Worm (Caenorhabditis elegans): ENCODE data around the gene fbxa-169.

The fbxa-169 gene

DNA sequence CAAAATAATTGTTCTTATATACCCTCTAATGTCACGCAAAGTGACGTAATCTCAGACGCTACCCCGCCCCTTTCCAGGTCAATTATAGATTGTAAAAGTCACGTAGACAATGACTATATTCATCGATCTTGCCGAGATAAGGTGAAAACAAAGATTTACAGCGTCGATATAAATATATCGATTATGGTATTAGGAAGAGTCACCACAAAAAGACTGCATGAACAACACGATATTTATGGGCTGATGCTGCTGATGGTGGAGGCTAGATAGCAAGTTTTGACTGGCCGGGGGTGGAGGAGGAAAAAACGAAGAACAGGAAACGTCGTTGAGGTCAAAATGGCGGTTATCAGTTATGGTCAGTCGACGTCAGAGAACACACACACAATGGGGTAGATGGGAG is 9.8 kb upstream of the fbxa-169 start (continued):
- TF ChIP-seq hmg-1.1 (GFP tag; IDR thresholded peaks at IDR 0.05), result no peak
- TF ChIP-seq spr-3 (GFP tag; optimal IDR thresholded peaks at IDR 0.05), result no peak
- no peak for TF ChIP-seq daf-19 (GFP tag; conservative IDR thresholded peaks at IDR 0.05)
- TF ChIP-seq mdt-29 (GFP tag; IDR thresholded peaks at IDR 0.05), result no peak
- TF ChIP-seq F26F4.8 (GFP tag; conservative IDR thresholded peaks at IDR 0.05), result no peak
- peak in 1 of 2 experiments; percentile 50 for TF ChIP-seq lsy-2 (tag; optimal IDR thresholded peaks at IDR 0.05)
- no peak for TF ChIP-seq lin-38 (GFP tag; IDR thresholded peaks at IDR 0.05)
- TF ChIP-seq egl-43 (GFP tag; IDR thresholded peaks at IDR 0.05), result no peak
- no peak for TF ChIP-seq ztf-11 (tag; optimal IDR thresholded peaks at IDR 0.05)
- TF ChIP-seq daf-8 (GFP tag; IDR thresholded peaks at IDR 0.05), result no peak
- no peak for TF ChIP-seq hlh-30 (tag; optimal IDR thresholded peaks at IDR 0.05; ENCODE audit: insufficient read depth)
- no peak for TF ChIP-seq lin-39 (tag; optimal IDR thresholded peaks at IDR 0.05)
- peak; percentile 2 for TF ChIP-seq pqm-1 (tag; optimal IDR thresholded peaks at IDR 0.05)
- TF ChIP-seq set-16 (GFP tag; IDR thresholded peaks at IDR 0.05), result no peak
- no peak for TF ChIP-seq mes-2 (tag; optimal IDR thresholded peaks at IDR 0.05; ENCODE audit: poor library complexity, severe bottlenecking)
- TF ChIP-seq madf-9 (GFP tag; conservative IDR thresholded peaks at IDR 0.05), result no peak

DNA sequence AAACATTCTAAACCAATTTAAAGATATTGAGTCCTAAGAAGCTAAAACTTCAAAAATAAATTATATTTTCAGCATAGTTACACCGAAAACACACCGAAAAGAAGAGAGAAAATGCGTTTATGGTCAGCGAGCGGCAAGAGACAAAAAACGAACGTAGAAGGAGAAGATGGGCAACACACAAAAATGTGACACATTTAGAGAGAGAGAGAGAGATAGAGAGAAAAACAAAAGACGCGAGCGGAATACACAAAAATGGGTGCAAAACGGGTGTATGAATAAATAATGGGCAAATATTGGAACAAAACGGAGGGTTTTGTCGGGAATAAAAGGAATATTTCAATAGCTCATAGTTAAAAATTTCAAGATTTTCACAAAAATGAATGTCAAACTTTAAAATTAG is 8.1 kb upstream of the fbxa-169 start:
- TF ChIP-seq F44E2.7 (GFP tag; IDR thresholded peaks at IDR 0.05) (no peak), T20F7.1 (GFP tag; optimal IDR thresholded peaks at IDR 0.05) (no peak), set-16 (GFP tag; IDR thresholded peaks at IDR 0.05) (no peak), egl-27 (tag; optimal IDR thresholded peaks at IDR 0.05) (no peak), hlh-11 (tag; optimal IDR thresholded peaks at IDR 0.05) (peak; percentile 58), cey-2 (tag; optimal IDR thresholded peaks at IDR 0.05; ENCODE audit: borderline replicate concordance, insufficient read depth) (no peak), lin-13 (GFP tag; optimal IDR thresholded peaks at IDR 0.05) (no peak), dpl-1 (GFP tag; optimal IDR thresholded peaks at IDR 0.05) (no peak), saeg-2 (GFP tag; IDR thresholded peaks at IDR 0.05) (no peak), nhr-102 (tag; optimal IDR thresholded peaks at IDR 0.05) (no peak), ceh-32 (tag; optimal IDR thresholded peaks at IDR 0.05; ENCODE audit: poor library complexity) (no peak), nhr-28 (tag; optimal IDR thresholded peaks at IDR 0.05) (peak; percentile 53), nhr-77 (tag; optimal IDR thresholded peaks at IDR 0.05) (peak; percentile 60), pha-4 (GFP tag; IDR thresholded peaks at IDR 0.05) (no peak), pha-4 (tag; optimal IDR thresholded peaks at IDR 0.05) (no peak), nhr-76 (tag; optimal IDR thresholded peaks at IDR 0.05) (no peak), tra-1 (GFP tag; IDR thresholded peaks at IDR 0.05) (0 out of 2 replicates have a peak, but pooled peaks have one; percentile 17), pqm-1 (tag; optimal IDR thresholded peaks at IDR 0.05) (no peak), dmd-6 (GFP tag; IDR thresholded peaks at IDR 0.05) (peak; percentile 41), mes-2 (tag; optimal IDR thresholded peaks at IDR 0.05; ENCODE audit: poor library complexity, severe bottlenecking) (peak; percentile 36), nhr-41 (GFP tag; IDR thresholded peaks at IDR 0.05) (no peak), lin-15B (tag; optimal IDR thresholded peaks at IDR 0.05) (no peak), lsy-2 (tag; optimal IDR thresholded peaks at IDR 0.05) (peak in 1 of 2 experiments; percentile 58), rbr-2 (tag; optimal IDR thresholded peaks at IDR 0.05) (no peak), lir-3 (tag; optimal IDR thresholded peaks at IDR 0.05) (no peak), nhr-48 (tag; optimal IDR thresholded peaks at IDR 0.05) (peak; percentile 90), hlh-30 (tag; optimal IDR thresholded peaks at IDR 0.05; ENCODE audit: insufficient read depth) (peak; percentile 79), ceh-28 (tag; optimal IDR thresholded peaks at IDR 0.05) (no peak), aha-1 (tag) (peak; percentile 53), Y105C5A.15 (GFP tag; IDR thresholded peaks at IDR 0.05) (no peak), dve-1 (tag; optimal IDR thresholded peaks at IDR 0.05; ENCODE audit: insufficient read depth) (peak; percentile 35), hif-1 (tag; optimal IDR thresholded peaks at IDR 0.05) (peak in 1 of 2 experiments; percentile 48), daf-16 (GFP tag; optimal IDR thresholded peaks at IDR 0.05) (no peak), daf-16 (tag; optimal IDR thresholded peaks at IDR 0.05) (peak; percentile 26), tag-97 (GFP tag; IDR thresholded peaks at IDR 0.05) (no peak), jun-1 (tag; optimal IDR thresholded peaks at IDR 0.05) (no peak), F49E8.2 (tag; optimal IDR thresholded peaks at IDR 0.05; ENCODE audit: borderline replicate concordance) (no peak), Y75B8A.6 (GFP tag; IDR thresholded peaks at IDR 0.05) (no peak), nhr-6 (tag; optimal IDR thresholded peaks at IDR 0.05) (peak; percentile 11)

Measured in whole organism, L4 larva.